Fruit fly (Drosophila melanogaster) whole organism, embryonic: ENCODE results near the gene Pi4KIIalpha.

ENCODE experiments used
- ATbp ChIP-seq: fragments of 200-800 bp; sonication (Bioruptor generic); optimal IDR thresholded peaks from 2 replicates; lab custom pipeline; 2017; ENCODE audit warnings: missing biosample characterization, mild to moderate bottlenecking, missing genetic modification characterization, missing genetic modification reagents
- Awh ChIP-seq: fragments of 200-800 bp; sonication (Bioruptor generic); IDR thresholded peaks from 2 replicates; pipeline ENCODE4, ENCODE4 v1.3.6; 2022; ENCODE audit warnings: missing biosample characterization, missing genetic modification characterization
- Bgb ChIP-seq: fragments of 200-800 bp; sonication (Bioruptor generic); IDR thresholded peaks from 2 replicates; pipeline ENCODE4 v1.3.6; 2022; ENCODE audit warnings: missing biosample characterization, missing genetic modification characterization; ENCODE audit not compliant: partially characterized antibody
- CG10147 ChIP-seq: fragments of 200-800 bp; sonication (Bioruptor generic); optimal IDR thresholded peaks from 2 replicates; lab custom pipeline; 2019; ENCODE audit warnings: missing biosample characterization, mild to moderate bottlenecking, missing genetic modification characterization, moderate library complexity
- CG10366 ChIP-seq: fragments of 200-800 bp; sonication (Bioruptor generic); IDR thresholded peaks from 2 replicates; pipeline ENCODE4 v1.3.6; 2022; ENCODE audit warnings: missing biosample characterization, missing genetic modification characterization
- CG10543 ChIP-seq: fragments of 200-800 bp; sonication (Bioruptor generic); optimal IDR thresholded peaks from 3 replicates; lab custom pipeline; 2017; ENCODE audit warnings: missing biosample characterization, mild to moderate bottlenecking, missing genetic modification characterization, moderate library complexity
- CG12942 ChIP-seq: fragments of 200-800 bp; sonication (Bioruptor generic); optimal IDR thresholded peaks from 3 replicates; lab custom pipeline; 2016; ENCODE audit warnings: missing biosample characterization, missing genetic modification characterization
- CG14860 ChIP-seq: fragments of 200-800 bp; sonication (Bioruptor generic); IDR thresholded peaks from 3 replicates; pipeline ENCODE4 v1.3.6; 2022; ENCODE audit warnings: missing biosample characterization, missing genetic modification characterization; ENCODE audit not compliant: partially characterized antibody
- CG15696 ChIP-seq: fragments of 200-800 bp; sonication (Bioruptor generic); optimal IDR thresholded peaks from 2 replicates; lab custom pipeline; 2019; ENCODE audit warnings: missing biosample characterization, mild to moderate bottlenecking, missing genetic modification characterization, moderate library complexity
- CG16779 ChIP-seq: fragments of 200-800 bp; sonication (Bioruptor generic); IDR thresholded peaks from 2 replicates; pipeline ENCODE4 v1.3.6; 2022; ENCODE audit warnings: missing biosample characterization, missing genetic modification characterization
- CG17802 ChIP-seq: fragments of 200-800 bp; sonication (Bioruptor generic); optimal IDR thresholded peaks from 2 replicates; lab custom pipeline; 2018; ENCODE audit warnings: missing biosample characterization, mild to moderate bottlenecking, missing genetic modification characterization, moderate library complexity
- CG18011 ChIP-seq: fragments of 200-800 bp; sonication (Bioruptor generic); optimal IDR thresholded peaks from 2 replicates; lab custom pipeline; 2017; ENCODE audit warnings: missing biosample characterization, missing genetic modification characterization, mild to moderate bottlenecking, moderate library complexity, missing genotype
- CG18262 ChIP-seq: fragments of 200-800 bp; optimal IDR thresholded peaks from 3 replicates; lab custom pipeline; 2019; ENCODE audit warnings: missing biosample characterization, mild to moderate bottlenecking, missing genetic modification characterization, moderate library complexity
- CG2202 ChIP-seq: fragments of 200-800 bp; sonication (Bioruptor generic); optimal IDR thresholded peaks from 2 replicates; lab custom pipeline; 2018; ENCODE audit warnings: missing biosample characterization, mild to moderate bottlenecking, missing genetic modification characterization
- CG31441 ChIP-seq: fragments of 200-800 bp; sonication (Bioruptor generic); IDR thresholded peaks from 2 replicates; pipeline ENCODE4 v1.3.6; 2022; ENCODE audit warnings: missing biosample characterization, missing genetic modification characterization
- CG3281 ChIP-seq: fragments of 200-800 bp; sonication (Bioruptor generic); optimal IDR thresholded peaks from 3 replicates; lab custom pipeline; 2017; ENCODE audit warnings: missing biosample characterization, mild to moderate bottlenecking, missing genetic modification characterization
- CG34224 ChIP-seq: fragments of 200-800 bp; sonication (Bioruptor generic); IDR thresholded peaks from 3 replicates; pipeline ENCODE4 v1.3.6; 2022; ENCODE audit warnings: missing biosample characterization, missing genetic modification characterization; ENCODE audit not compliant: partially characterized antibody
- CG4404 ChIP-seq: fragments of 200-800 bp; sonication (Bioruptor generic); IDR thresholded peaks from 2 replicates; pipeline ENCODE4 v1.3.6; 2022; ENCODE audit warnings: missing biosample characterization, missing genetic modification characterization
- CG4707 ChIP-seq: fragments of 200-800 bp; sonication (Bioruptor generic); optimal IDR thresholded peaks from 2 replicates; lab custom pipeline; 2018; ENCODE audit warnings: missing biosample characterization, mild to moderate bottlenecking, missing genetic modification characterization, moderate library complexity
- CG4820 ChIP-seq: fragments of 200-800 bp; sonication (Bioruptor generic); optimal IDR thresholded peaks from 3 replicates; lab custom pipeline; 2016; ENCODE audit warnings: missing biosample characterization, missing genetic modification characterization
- CG5180 ChIP-seq: fragments of 200-800 bp; sonication (Bioruptor generic); optimal IDR thresholded peaks from 3 replicates; lab custom pipeline; 2017; ENCODE audit warnings: missing biosample characterization, missing genetic modification characterization, mild to moderate bottlenecking, moderate library complexity, missing genetic modification reagents
- CrebB ChIP-seq: fragments of 200-800 bp; sonication (Bioruptor generic); optimal IDR thresholded peaks from 3 replicates; lab custom pipeline; 2018; ENCODE audit warnings: missing biosample characterization, mild to moderate bottlenecking, missing genetic modification characterization
- Dp ChIP-seq: fragments of 200-800 bp; sonication (Bioruptor generic); optimal IDR thresholded peaks from 2 replicates; lab custom pipeline; 2018; ENCODE audit warnings: missing biosample characterization, mild to moderate bottlenecking, missing genetic modification characterization, moderate library complexity
- Dref ChIP-seq: fragments of 200-800 bp; sonication (Bioruptor generic); IDR thresholded peaks from 2 replicates; pipeline ENCODE4 v1.3.6; 2022; ENCODE audit warnings: missing biosample characterization, missing genetic modification characterization
- Drgx ChIP-seq: fragments of 200-800 bp; sonication (Bioruptor generic); IDR thresholded peaks from 2 replicates; pipeline ENCODE4 v1.3.6; 2022; ENCODE audit warnings: missing biosample characterization, missing genetic modification characterization
- Ets97D ChIP-seq: fragments of 200-800 bp; sonication (Bioruptor generic); optimal IDR thresholded peaks from 3 replicates; lab custom pipeline; 2016; ENCODE audit warnings: missing biosample characterization, missing genetic modification characterization
- H2.0 ChIP-seq: fragments of 200-800 bp; sonication (Bioruptor generic); IDR thresholded peaks from 2 replicates; pipeline ENCODE4 v1.3.6; 2022; ENCODE audit warnings: missing biosample characterization, missing genetic modification characterization
- HLH54F ChIP-seq: fragments of 200-800 bp; sonication (Bioruptor generic); optimal IDR thresholded peaks from 3 replicates; lab custom pipeline; 2016; ENCODE audit warnings: missing biosample characterization, missing genetic modification characterization
- Hr78 ChIP-seq, 2 experiments: fragments of 200-800 bp in 1 of 2; fragments of >200 bp in 1 of 2; sonication (Bioruptor generic) in 1 of 2; optimal IDR thresholded peaks; 2 replicates each; lab custom pipeline; 2017 to 2019; ENCODE audit warnings: missing biosample characterization in 2 of 2, missing genetic modification characterization in 2 of 2, mild to moderate bottlenecking in 1 of 2, moderate library complexity in 1 of 2
- Myb ChIP-seq: fragments of 200-800 bp; sonication (Bioruptor generic); optimal IDR thresholded peaks from 2 replicates; lab custom pipeline; 2016; ENCODE audit warnings: missing biosample characterization, missing genetic modification characterization
- NfI ChIP-seq: fragments of 200-800 bp; sonication (Bioruptor generic); optimal IDR thresholded peaks from 3 replicates; lab custom pipeline; 2018; ENCODE audit warnings: missing biosample characterization, mild to moderate bottlenecking, missing genetic modification characterization, moderate library complexity
- Oli ChIP-seq: fragments of 200-800 bp; sonication (Bioruptor generic); optimal IDR thresholded peaks from 2 replicates; lab custom pipeline; 2018; ENCODE audit warnings: missing biosample characterization, mild to moderate bottlenecking, missing genetic modification characterization, moderate library complexity
- Ptx1 ChIP-seq: fragments of 200-800 bp; sonication (Bioruptor generic); IDR thresholded peaks from 2 replicates; pipeline ENCODE4 v1.3.6; 2022; ENCODE audit warnings: missing biosample characterization, missing genetic modification characterization
- Six4 ChIP-seq: fragments of 200-800 bp; sonication (Bioruptor generic); optimal IDR thresholded peaks from 2 replicates; lab custom pipeline; 2016; ENCODE audit warnings: missing biosample characterization, missing genetic modification characterization
- Tbp ChIP-seq: fragments of >200 bp; optimal IDR thresholded peaks from 2 replicates; lab custom pipeline; 2018; ENCODE audit warnings: missing biosample characterization, missing genetic modification characterization
- al ChIP-seq: fragments of 200-800 bp; sonication (Bioruptor generic); IDR thresholded peaks from 2 replicates; pipeline ENCODE4 v1.3.6; 2022; ENCODE audit warnings: missing biosample characterization, missing genetic modification characterization
- ap ChIP-seq: fragments of 200-800 bp; sonication (Bioruptor generic); IDR thresholded peaks from 2 replicates; pipeline ENCODE4 v1.3.6; 2022; ENCODE audit warnings: missing biosample characterization, missing genetic modification characterization
- ci ChIP-seq: fragments of 200-800 bp; sonication (Bioruptor generic); IDR thresholded peaks from 3 replicates; pipeline ENCODE4 v1.3.6; 2022; ENCODE audit warnings: missing biosample characterization, missing genetic modification characterization
- corto ChIP-seq: fragments of 200-800 bp; sonication (Bioruptor generic); optimal IDR thresholded peaks from 2 replicates; lab custom pipeline; 2016; ENCODE audit warnings: missing biosample characterization, mild to moderate bottlenecking, missing genetic modification characterization, moderate library complexity
- esg ChIP-seq: fragments of 200-800 bp; sonication (Bioruptor generic); conservative IDR thresholded peaks from 2 replicates; pipeline ENCODE4 v1.3.6; 2022; ENCODE audit warnings: missing biosample characterization, missing genetic modification characterization
- fd3F ChIP-seq: fragments of 200-800 bp; sonication (Bioruptor generic); optimal IDR thresholded peaks from 2 replicates; lab custom pipeline; 2018; ENCODE audit warnings: missing biosample characterization, mild to moderate bottlenecking, missing genetic modification characterization, moderate library complexity
- fu2 ChIP-seq: fragments of 200-800 bp; sonication (Bioruptor generic); optimal IDR thresholded peaks from 2 replicates; lab custom pipeline; 2016; ENCODE audit warnings: missing biosample characterization, missing genetic modification characterization
- gfzf ChIP-seq: fragments of 200-800 bp; sonication (Bioruptor generic); optimal IDR thresholded peaks from 2 replicates; lab custom pipeline; 2016; ENCODE audit warnings: missing biosample characterization, mild to moderate bottlenecking, missing genetic modification characterization, moderate library complexity
- gro ChIP-seq: fragments of 200-800 bp; sonication (Bioruptor generic); optimal IDR thresholded peaks from 2 replicates; lab custom pipeline; 2016; ENCODE audit warnings: missing biosample characterization, missing genetic modification characterization
- insv ChIP-seq, 2 experiments: fragments of 200-800 bp; sonication (Bioruptor generic); optimal IDR thresholded peaks; 3 replicates each; lab custom pipeline; 2016 to 2018; ENCODE audit warnings: missing biosample characterization in 2 of 2, missing genetic modification characterization in 2 of 2
- lbe ChIP-seq: fragments of 200-800 bp; sonication (Bioruptor generic); optimal IDR thresholded peaks from 2 replicates; lab custom pipeline; 2016; ENCODE audit warnings: missing biosample characterization, mild to moderate bottlenecking, missing genetic modification characterization
- tio ChIP-seq: fragments of 200-800 bp; sonication (Bioruptor generic); optimal IDR thresholded peaks from 2 replicates; lab custom pipeline; 2017; ENCODE audit warnings: missing biosample characterization, missing genetic modification characterization, inconsistent platforms
- toy ChIP-seq: fragments of 200-800 bp; sonication (Bioruptor generic); IDR thresholded peaks from 2 replicates; pipeline ENCODE4 v1.3.6; 2022; ENCODE audit warnings: missing biosample characterization, missing genetic modification characterization
- tx ChIP-seq: fragments of 200-800 bp; sonication (Bioruptor generic); optimal IDR thresholded peaks from 2 replicates; lab custom pipeline; 2016; ENCODE audit warnings: missing biosample characterization, missing genetic modification characterization
- wdn ChIP-seq: fragments of 200-800 bp; sonication (Bioruptor generic); IDR thresholded peaks from 2 replicates; pipeline ENCODE4 v1.3.6; 2022; ENCODE audit warnings: missing biosample characterization, missing genetic modification characterization

The Pi4KIIalpha gene

dm6 chr3R:5606477-5606876 lies 43.0 kb upstream of the Pi4KIIalpha start, which contains the start of gene asl (continued):
- peak in 1 of 2 experiments; percentile 77 for TF ChIP-seq insv (GFP tag; optimal IDR thresholded peaks at IDR 0.05; lab: Kevin White, UChicago)
- TF ChIP-seq ci (GFP tag; lab: Robert Waterston, UW): 0 out of 3 replicates have a peak, but pooled peaks have one; percentile 44
- peak; percentile 60 for TF ChIP-seq HLH54F
- TF ChIP-seq CG4707 (GFP tag; lab: Kevin White, UChicago): peak; percentile 37
- TF ChIP-seq tio (GFP tag; lab: Kevin White, UChicago): no peak
- TF ChIP-seq Awh (GFP tag; lab: Robert Waterston, UW): 0 out of 2 replicates have a peak, but pooled peaks have one; percentile 21
- peak; percentile 34; the same call in 1 of the 2 replicates for TF ChIP-seq Drgx (GFP tag; lab: Robert Waterston, UW)
- TF ChIP-seq ap (GFP tag; lab: Robert Waterston, UW): 0 out of 2 replicates have a peak, but pooled peaks have one; percentile 21
- peak; percentile 31; the same call in 1 of the 2 replicates for TF ChIP-seq Dref (GFP tag; lab: Robert Waterston, UW)
- TF ChIP-seq al (GFP tag; lab: Robert Waterston, UW): peak; percentile 31; the same call in 1 of the 2 replicates
- peak; percentile 4 for TF ChIP-seq CG12942
- peak; percentile 60 for TF ChIP-seq Oli
- peak; percentile 51 for TF ChIP-seq gro (GFP tag; lab: Kevin White, UChicago)
- peak; percentile 65 for TF ChIP-seq Ptx1
- no peak for TF ChIP-seq CG16779 (GFP tag; lab: Robert Waterston, UW)
- TF ChIP-seq ATbp (GFP tag; lab: Kevin White, UChicago): peak; percentile 32
- no peak for TF ChIP-seq Six4 (GFP tag; lab: Kevin White, UChicago)
- TF ChIP-seq CG2202: peak; percentile 48
- peak; percentile 84 for TF ChIP-seq Dp (GFP tag; lab: Kevin White, UChicago)
- TF ChIP-seq CG4404 (GFP tag; lab: Robert Waterston, UW): no peak
- TF ChIP-seq CG34224 (GFP tag; lab: Robert Waterston, UW): no peak
- TF ChIP-seq CG18262 (tag; lab: Kevin White, UChicago): peak; percentile 61
- TF ChIP-seq corto (GFP tag; lab: Kevin White, UChicago): peak; percentile 25
- peak; percentile 44; the same call in 1 of the 2 replicates for TF ChIP-seq Bgb
- peak; percentile 37 for TF ChIP-seq gfzf (GFP tag; lab: Kevin White, UChicago)
- no peak; the same call in 1 of the 2 replicates for TF ChIP-seq CG31441 (GFP tag; lab: Robert Waterston, UW)
- peak; percentile 41 for TF ChIP-seq lbe (GFP tag; lab: Kevin White, UChicago)
- TF ChIP-seq fu2 (GFP tag; lab: Kevin White, UChicago): peak; percentile 31
- TF ChIP-seq tx: peak; percentile 35
- peak; percentile 61 for TF ChIP-seq CG10366
- TF ChIP-seq Hr78 (GFP tag; optimal IDR thresholded peaks at IDR 0.05; lab: Kevin White, UChicago): peak in 1 of 2 experiments; percentile 65
- TF ChIP-seq fd3F (GFP tag; lab: Kevin White, UChicago): peak; percentile 25
- peak; percentile 44 for TF ChIP-seq Myb (GFP tag; lab: Kevin White, UChicago)
- peak; percentile 71 for TF ChIP-seq CG15696 (tag; lab: Kevin White, UChicago)
- peak; percentile 2 for TF ChIP-seq Tbp (GFP tag; lab: Kevin White, UChicago)
- peak; percentile 61 for TF ChIP-seq CG3281 (GFP tag; lab: Kevin White, UChicago)
- TF ChIP-seq toy (GFP tag; lab: Robert Waterston, UW): no peak
- no peak for TF ChIP-seq H2.0 (GFP tag; lab: Robert Waterston, UW)
- no peak for TF ChIP-seq wdn
- TF ChIP-seq Ets97D: peak; percentile 66
- TF ChIP-seq CG4820 (GFP tag; lab: Kevin White, UChicago): peak; percentile 27
- TF ChIP-seq CG18011 (GFP tag; lab: Kevin White, UChicago): peak; percentile 40
- TF ChIP-seq CG10147: peak; percentile 27
- TF ChIP-seq esg (GFP tag; lab: Robert Waterston, UW): peak; percentile 40; the same call in 1 of the 2 replicates
- TF ChIP-seq CG10543 (GFP tag; lab: Kevin White, UChicago): peak; percentile 59
- peak; percentile 33 for TF ChIP-seq CrebB
- no peak for TF ChIP-seq CG5180 (GFP tag; lab: Kevin White, UChicago)
- peak; percentile 90 for TF ChIP-seq CG17802 (tag; lab: Kevin White, UChicago)
- TF ChIP-seq NfI (GFP tag; lab: Kevin White, UChicago): peak; percentile 71
- TF ChIP-seq CG14860 (GFP tag; lab: Robert Waterston, UW): no peak
